Fruit fly (Drosophila melanogaster) whole organism, embryonic: ENCODE results near the gene Tctp.

Source experiments
- CG15011 ChIP-seq: fragments of 200-800 bp; sonication (Bioruptor generic); optimal IDR thresholded peaks from 3 replicates; lab custom pipeline; 2018; ENCODE audit warnings: missing biosample characterization, mild to moderate bottlenecking, missing genetic modification characterization
- CG18262 ChIP-seq: fragments of 200-800 bp; optimal IDR thresholded peaks from 3 replicates; lab custom pipeline; 2019; ENCODE audit warnings: missing biosample characterization, mild to moderate bottlenecking, missing genetic modification characterization, moderate library complexity
- CG3847 ChIP-seq: fragments of 200-800 bp; sonication (Bioruptor generic); IDR thresholded peaks from 2 replicates; pipeline ENCODE4 v1.3.6; 2022; ENCODE audit warnings: missing biosample characterization, missing genetic modification characterization
- CG4854 ChIP-seq: fragments of 200-800 bp; sonication (Bioruptor generic); optimal IDR thresholded peaks from 2 replicates; lab custom pipeline; 2016; ENCODE audit warnings: missing biosample characterization, missing genetic modification characterization, inconsistent platforms
- Dbx ChIP-seq: fragments of 200-800 bp; sonication (Bioruptor generic); IDR thresholded peaks from 3 replicates; pipeline ENCODE4 v1.3.6; 2022; ENCODE audit warnings: missing biosample characterization, missing genetic modification characterization
- Dref ChIP-seq: fragments of 200-800 bp; sonication (Bioruptor generic); IDR thresholded peaks from 2 replicates; pipeline ENCODE4 v1.3.6; 2022; ENCODE audit warnings: missing biosample characterization, missing genetic modification characterization
- Hr51 ChIP-seq, 2 experiments: fragments of 200-800 bp; sonication (Bioruptor generic); optimal IDR thresholded peaks; 2 replicates in 1 of 2; 3 replicates in 1 of 2; lab custom pipeline; 2016 to 2018; ENCODE audit warnings: missing biosample characterization in 2 of 2, missing genetic modification characterization in 2 of 2, mild to moderate bottlenecking in 1 of 2, moderate library complexity in 1 of 2
- phol ChIP-seq: fragments of 200-800 bp; sonication (Bioruptor generic); optimal IDR thresholded peaks from 3 replicates; lab custom pipeline; 2018; ENCODE audit warnings: missing biosample characterization, mild to moderate bottlenecking, missing genetic modification characterization, moderate library complexity

- TF ChIP-seq Dref (GFP tag; lab: Robert Waterston, UW), result no peak
- no peak for TF ChIP-seq CG3847 (GFP tag; lab: Robert Waterston, UW)
- TF ChIP-seq CG15011, result no peak
- no peak for TF ChIP-seq phol (tag; lab: Kevin White, UChicago)
- TF ChIP-seq Hr51 (GFP tag; optimal IDR thresholded peaks at IDR 0.05; lab: Kevin White, UChicago), result no peak
- TF ChIP-seq CG4854 (GFP tag; lab: Kevin White, UChicago), result no peak
- TF ChIP-seq Dbx, result no peak
- TF ChIP-seq CG18262, result no peak
These were observed 1.2 kb upstream of the Tctp start for dm6 chr3R:11208766-11209331.
